In the genomic region with DNA sequence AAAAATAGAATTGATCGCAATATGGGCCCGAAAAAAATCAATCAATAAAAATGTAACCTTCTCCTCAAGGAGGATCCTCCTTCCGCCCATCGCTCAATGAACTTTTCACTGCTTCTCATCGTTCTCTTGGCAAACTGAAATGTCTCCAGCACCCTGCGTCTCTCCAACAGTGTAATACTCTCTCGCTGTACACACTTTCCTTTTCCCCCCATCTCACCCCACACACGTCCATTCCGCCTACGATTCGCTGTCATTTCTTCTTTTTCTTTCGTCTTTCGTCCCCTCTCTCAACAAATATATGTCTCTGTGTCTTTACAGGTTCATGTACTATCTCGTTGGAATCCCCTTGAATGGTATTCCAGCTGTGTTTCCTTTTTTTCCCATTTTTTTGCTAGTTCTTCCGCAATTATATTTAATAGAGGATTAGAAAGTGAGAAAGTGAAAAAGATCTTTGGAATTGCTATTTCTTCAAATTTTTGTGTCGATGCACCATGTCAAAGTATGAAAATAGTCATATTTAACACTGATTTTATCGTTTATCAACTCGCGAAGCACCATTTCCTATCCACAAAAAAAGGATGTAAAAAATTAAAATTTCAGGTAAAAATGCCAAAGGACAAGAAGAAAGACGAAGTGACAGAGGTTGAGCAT, we compare ENCODE assay signal across 1 worm cellular context.
TF ChIP-seq lines count a peak whose summit lies in the region.

TSS of gene rsu-1 (plus strand) at position 601 of the 651 bp plus-strand sequence.

TF ChIP-seq in whole organism, L4 larva, 104 proteins besides CTCF, POLR2A, EP300 and RAD21 (continued from another document):
- TF ChIP-seq F49E8.2 (tag; optimal IDR thresholded peaks at IDR 0.05; lab: Kevin White, UChicago; ENCODE audit: borderline replicate concordance) (no peak), nhr-28 (tag; optimal IDR thresholded peaks at IDR 0.05; lab: Kevin White, UChicago) (peak; percentile 86), duxl-1 (tag; optimal IDR thresholded peaks at IDR 0.05; lab: Kevin White, UChicago; ENCODE audit: poor library complexity) (peak; percentile 26), rbr-2 (tag; optimal IDR thresholded peaks at IDR 0.05; lab: Kevin White, UChicago) (peak; percentile 66), lin-39 (tag; optimal IDR thresholded peaks at IDR 0.05; lab: Kevin White, UChicago) (no peak), madf-5 (GFP tag; IDR thresholded peaks at IDR 0.05; lab: Robert Waterston, UW) (no peak), mes-2 (tag; optimal IDR thresholded peaks at IDR 0.05; lab: Kevin White, UChicago; ENCODE audit: poor library complexity, severe bottlenecking) (peak; percentile 73), hlh-11 (tag; optimal IDR thresholded peaks at IDR 0.05; lab: Kevin White, UChicago) (peak; percentile 84), ceh-82 (tag; optimal IDR thresholded peaks at IDR 0.05; lab: Kevin White, UChicago) (no peak), ztf-7 (tag; optimal IDR thresholded peaks at IDR 0.05; lab: Kevin White, UChicago) (peak; percentile 8), hif-1 (tag; optimal IDR thresholded peaks at IDR 0.05; lab: Kevin White, UChicago) (peak in 1 of 2 experiments; percentile 3)
TF ChIP-seq in whole organism, L4 larva: peak in this region for 30.
